Fruit fly (Drosophila melanogaster) Kc167 (cell line): Measurements from ENCODE around the gene CG7646.

Experiments
- Myc ChIP-seq: fragments of >200 bp; optimal IDR thresholded peaks from 2 replicates; lab custom pipeline; 2017; ENCODE audit warnings: missing external identifiers
- Sin3A ChIP-seq: fragments of >200 bp; optimal IDR thresholded peaks from 2 replicates; lab custom pipeline; 2018; ENCODE audit warnings: missing external identifiers
- h ChIP-seq: fragments of >200 bp; optimal IDR thresholded peaks from 3 replicates; lab custom pipeline; 2018; ENCODE audit warnings: missing external identifiers
- insv ChIP-seq: fragments of >200 bp; optimal IDR thresholded peaks from 3 replicates; lab custom pipeline; 2018; ENCODE audit warnings: missing external identifiers
- psq ChIP-seq: fragments of >200 bp; optimal IDR thresholded peaks from 2 replicates; lab custom pipeline; 2017; ENCODE audit warnings: missing external identifiers
- ttk ChIP-seq: sonication (Bioruptor generic); optimal IDR thresholded peaks from 2 replicates; lab custom pipeline; 2017; ENCODE audit warnings: missing external identifiers

- TF ChIP-seq Sin3A (lab: Kevin White, UChicago), result no peak
- no peak for TF ChIP-seq ttk
- no peak for TF ChIP-seq insv (lab: Kevin White, UChicago)
- TF ChIP-seq Myc (lab: Kevin White, UChicago), result no peak
- peak; percentile 79 for TF ChIP-seq psq (lab: Kevin White, UChicago)
- TF ChIP-seq h (lab: Kevin White, UChicago), result no peak
Observed at dm6 chr3L:20028753-20029152, 37.1 kb downstream of the CG7646 start, which contains the start of gene Lamtor1.
